Worm (Caenorhabditis elegans) whole organism, L4 larva: Measurements from ENCODE around the gene ZK688.11.

Source experiments
- F37D6.2 ChIP-seq: sonication (generic microtip); optimal IDR thresholded peaks from 2 replicates; lab custom pipeline; 2016; ENCODE audit warnings: mild to moderate bottlenecking, missing genetic modification characterization, missing compliant biosample characterization
- R02D3.7 ChIP-seq: fragments of 150-350 bp; sonication (generic microtip); optimal IDR thresholded peaks from 3 replicates; lab custom pipeline; 2014; ENCODE audit warnings: missing biosample characterization, missing genetic modification characterization
- egl-27 ChIP-seq: sonication (generic microtip); optimal IDR thresholded peaks from 3 replicates; lab custom pipeline; 2017; ENCODE audit warnings: missing biosample characterization, missing genetic modification reagents, missing genetic modification characterization
- hlh-30 ChIP-seq: sonication (generic microtip); optimal IDR thresholded peaks from 2 replicates; lab custom pipeline; 2017; ENCODE audit warnings: antibody characterized with exemption, mild to moderate bottlenecking, missing genetic modification characterization, missing compliant biosample characterization; ENCODE audit not compliant: insufficient read depth
- lin-1 ChIP-seq: fragments of 200-800 bp; sonication (Bioruptor generic); IDR thresholded peaks from 2 replicates; pipeline ENCODE4 v1.3.6; 2022; ENCODE audit warnings: missing genetic modification reagents, missing genetic modification characterization, missing compliant biosample characterization
- lin-39 ChIP-seq: fragments of 150-350 bp; optimal IDR thresholded peaks from 2 replicates; lab custom pipeline; 2014; ENCODE audit warnings: missing biosample characterization, missing genetic modification reagents, missing genetic modification characterization
- snpc-4 ChIP-seq: fragments of 150-350 bp; optimal IDR thresholded peaks from 2 replicates; lab custom pipeline; 2014; ENCODE audit warnings: missing biosample characterization, missing genetic modification characterization

ce11 chrIII:7866189-7866588 is 18.6 kb downstream of the ZK688.11 start, which contains the start of gene cup-4:
- TF ChIP-seq R02D3.7 (no peak), F37D6.2 (tag; lab: Kevin White, UChicago) (no peak), egl-27 (tag; lab: Kevin White, UChicago) (no peak), hlh-30 (tag; lab: Kevin White, UChicago) (no peak), lin-1 (no peak), lin-39 (tag; lab: Kevin White, UChicago) (no peak), snpc-4 (tag; lab: Kevin White, UChicago) (no peak)
